Worm (Caenorhabditis elegans) whole organism, L4 larva: Measurements from ENCODE around the gene C12D5.10.

Source experiments
- ama-1 ChIP-seq: fragments of 150-350 bp; optimal IDR thresholded peaks from 2 replicates; lab custom pipeline; 2014; ENCODE audit warnings: inconsistent platforms, mixed read lengths
- daf-19 ChIP-seq: fragments of 200-800 bp; sonication (Bioruptor generic); conservative IDR thresholded peaks from 2 replicates; pipeline ENCODE4 v1.3.6; 2022; ENCODE audit warnings: missing genetic modification characterization, missing compliant biosample characterization
- dmd-8 ChIP-seq: fragments of 200-800 bp; sonication (Bioruptor generic); IDR thresholded peaks from 2 replicates; pipeline ENCODE4 v1.3.6; 2022; ENCODE audit warnings: missing genetic modification characterization, missing compliant biosample characterization
- egl-27 ChIP-seq: sonication (generic microtip); optimal IDR thresholded peaks from 3 replicates; lab custom pipeline; 2017; ENCODE audit warnings: missing biosample characterization, missing genetic modification reagents, missing genetic modification characterization
- hif-1 ChIP-seq, 2 experiments: sonication (generic microtip); optimal IDR thresholded peaks; 2 replicates each; lab custom pipeline; 2016 to 2017; ENCODE audit warnings: missing compliant biosample characterization in 2 of 2, missing genetic modification characterization in 2 of 2, missing genetic modification reagents in 2 of 2, missing genotype in 2 of 2, mild to moderate bottlenecking in 1 of 2
- jun-1 ChIP-seq: fragments of 150-350 bp; optimal IDR thresholded peaks from 2 replicates; lab custom pipeline; 2014; ENCODE audit warnings: missing biosample characterization, missing genetic modification reagents, missing genetic modification characterization
- lin-29 ChIP-seq: fragments of 200-800 bp; sonication (Bioruptor generic); IDR thresholded peaks from 2 replicates; pipeline ENCODE4 v1.3.6; 2022; ENCODE audit warnings: missing genetic modification reagents, missing genetic modification characterization, missing compliant biosample characterization
- mep-1 ChIP-seq: fragments of 150-350 bp; sonication (generic microtip); optimal IDR thresholded peaks from 3 replicates; lab custom pipeline; 2014; ENCODE audit warnings: missing biosample characterization, missing genetic modification characterization
- nhr-102 ChIP-seq: sonication (generic microtip); optimal IDR thresholded peaks from 2 replicates; lab custom pipeline; 2016; ENCODE audit warnings: mild to moderate bottlenecking, missing genetic modification characterization, moderate library complexity, missing compliant biosample characterization
- pha-4 ChIP-seq, 2 experiments: fragments of 150-350 bp in 1 of 2; fragments of 200-800 bp in 1 of 2; sonication (Bioruptor generic) in 1 of 2; IDR thresholded peaks in 1 of 2; optimal IDR thresholded peaks in 1 of 2; 2 replicates each; pipeline versions ENCODE4 v1.3.6 to Lab custom; 2014 to 2022; ENCODE audit warnings: missing genetic modification characterization in 2 of 2, missing genetic modification reagents in 2 of 2, missing biosample characterization in 1 of 2, missing compliant biosample characterization in 1 of 2
- pqm-1 ChIP-seq: sonication (generic microtip); optimal IDR thresholded peaks from 2 replicates; lab custom pipeline; 2017; ENCODE audit warnings: missing biosample characterization, missing genetic modification characterization
- skn-1 ChIP-seq: fragments of 150-350 bp; optimal IDR thresholded peaks from 2 replicates; lab custom pipeline; 2014; ENCODE audit warnings: missing biosample characterization, missing genetic modification characterization
- snpc-1.2 ChIP-seq: fragments of 200-800 bp; sonication (Bioruptor generic); IDR thresholded peaks from 2 replicates; pipeline ENCODE4 v1.3.6; 2022; ENCODE audit warnings: missing genetic modification reagents, missing genetic modification characterization, missing compliant biosample characterization

DNA sequence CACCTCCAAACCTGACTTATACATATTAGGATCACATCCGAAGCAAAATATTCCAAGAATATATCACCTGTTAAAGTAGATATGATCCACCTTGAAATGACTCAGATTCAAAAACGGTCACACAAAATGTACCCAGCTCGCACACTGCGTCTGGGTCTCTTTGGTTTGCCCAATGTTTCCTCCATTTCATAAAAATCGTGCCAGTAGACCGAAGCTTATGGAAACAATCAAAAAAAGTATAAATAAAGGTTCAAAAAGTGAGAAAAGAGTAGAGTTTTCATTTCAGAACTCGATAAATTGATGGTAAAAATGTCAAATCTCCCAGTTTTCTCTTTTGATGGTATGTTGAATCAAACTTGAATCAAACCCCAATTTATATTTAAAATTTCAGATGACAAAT is 44.4 kb upstream of the C12D5.10 start, which contains the start of gene srr-9:
- TF ChIP-seq ama-1: no peak
- TF ChIP-seq egl-27 (tag; lab: Kevin White, UChicago): no peak
- TF ChIP-seq lin-29 (GFP tag; lab: Robert Waterston, UW): no peak
- TF ChIP-seq pha-4 (GFP tag; IDR thresholded peaks at IDR 0.05; lab: Robert Waterston, UW): no peak
- no peak for TF ChIP-seq pha-4 (tag; optimal IDR thresholded peaks at IDR 0.05; lab: Kevin White, UChicago)
- no peak for TF ChIP-seq snpc-1.2 (GFP tag; lab: Robert Waterston, UW)
- no peak for TF ChIP-seq skn-1 (tag; lab: Kevin White, UChicago)
- TF ChIP-seq pqm-1 (tag; lab: Kevin White, UChicago): no peak
- no peak for TF ChIP-seq nhr-102 (tag; lab: Kevin White, UChicago)
- TF ChIP-seq mep-1 (tag; lab: Kevin White, UChicago): no peak
- TF ChIP-seq jun-1 (tag; lab: Kevin White, UChicago): no peak
- no peak for TF ChIP-seq hif-1 (tag; optimal IDR thresholded peaks at IDR 0.05; lab: Kevin White, UChicago)
- TF ChIP-seq daf-19 (GFP tag; lab: Robert Waterston, UW): no peak
- no peak for TF ChIP-seq dmd-8 (GFP tag; lab: Robert Waterston, UW)
